Fruit fly (Drosophila melanogaster) whole organism, embryonic: Measurements from ENCODE around the gene lark.

Experiments
- CG1024 ChIP-seq: fragments of 200-800 bp; sonication (Bioruptor generic); IDR thresholded peaks from 2 replicates; pipeline ENCODE4 v1.3.6; 2022; ENCODE audit warnings: missing biosample characterization, missing genetic modification characterization
- CG10565 ChIP-seq: fragments of 200-800 bp; sonication (Bioruptor generic); optimal IDR thresholded peaks from 3 replicates; lab custom pipeline; 2016; ENCODE audit warnings: missing biosample characterization, mild to moderate bottlenecking, missing genetic modification characterization
- CG10979 ChIP-seq: fragments of 200-800 bp; sonication (Bioruptor generic); optimal IDR thresholded peaks from 2 replicates; lab custom pipeline; 2018; ENCODE audit warnings: missing biosample characterization, mild to moderate bottlenecking, missing genetic modification characterization, moderate library complexity
- CG11093 ChIP-seq: fragments of 200-800 bp; sonication (Bioruptor generic); IDR thresholded peaks from 3 replicates; pipeline ENCODE4 v1.3.6; 2022; ENCODE audit warnings: missing biosample characterization, missing genetic modification characterization
- CG11723 ChIP-seq: fragments of 200-800 bp; sonication (Bioruptor generic); optimal IDR thresholded peaks from 2 replicates; lab custom pipeline; 2017; ENCODE audit warnings: missing biosample characterization, mild to moderate bottlenecking, missing genetic modification characterization
- CG12155 ChIP-seq: fragments of 200-800 bp; sonication (Bioruptor generic); optimal IDR thresholded peaks from 3 replicates; lab custom pipeline; 2016; ENCODE audit warnings: missing biosample characterization, missing genetic modification characterization
- CG13775 ChIP-seq: fragments of 200-800 bp; sonication (Bioruptor generic); optimal IDR thresholded peaks from 3 replicates; lab custom pipeline; 2017; ENCODE audit warnings: missing biosample characterization, mild to moderate bottlenecking, missing genetic modification characterization
- CG14050 ChIP-seq: fragments of 200-800 bp; sonication (Bioruptor generic); IDR thresholded peaks from 3 replicates; pipeline ENCODE4 v1.3.6; 2022; ENCODE audit warnings: missing biosample characterization, missing genetic modification characterization
- CG15696 ChIP-seq: fragments of 200-800 bp; sonication (Bioruptor generic); optimal IDR thresholded peaks from 2 replicates; lab custom pipeline; 2019; ENCODE audit warnings: missing biosample characterization, mild to moderate bottlenecking, missing genetic modification characterization, moderate library complexity
- CG16815 ChIP-seq: fragments of 200-800 bp; sonication (Bioruptor generic); optimal IDR thresholded peaks from 3 replicates; lab custom pipeline; 2017; ENCODE audit warnings: missing biosample characterization, mild to moderate bottlenecking, missing genetic modification characterization
- CG18599 ChIP-seq: fragments of 200-800 bp; sonication (Bioruptor generic); optimal IDR thresholded peaks from 3 replicates; lab custom pipeline; 2017; ENCODE audit warnings: missing biosample characterization, missing genetic modification characterization, mild to moderate bottlenecking, moderate library complexity, missing genetic modification reagents
- CG30403 ChIP-seq: fragments of 200-800 bp; sonication (Bioruptor generic); optimal IDR thresholded peaks from 3 replicates; lab custom pipeline; 2016; ENCODE audit warnings: missing biosample characterization, missing genetic modification characterization
- CG32772 ChIP-seq: fragments of 200-800 bp; sonication (Bioruptor generic); IDR thresholded peaks from 2 replicates; pipeline ENCODE4 v1.3.6; 2022; ENCODE audit warnings: missing biosample characterization, missing genetic modification characterization
- CG33557 ChIP-seq: fragments of 200-800 bp; sonication (Bioruptor generic); optimal IDR thresholded peaks from 2 replicates; lab custom pipeline; 2019; ENCODE audit warnings: missing biosample characterization, mild to moderate bottlenecking, missing genetic modification characterization, moderate library complexity
- CG3726 ChIP-seq: fragments of 200-800 bp; sonication (Bioruptor generic); IDR thresholded peaks from 3 replicates; pipeline ENCODE4, ENCODE4 v1.3.6; 2022; ENCODE audit warnings: missing biosample characterization, missing genetic modification characterization
- CG5245 ChIP-seq: fragments of 200-800 bp; sonication (Bioruptor generic); optimal IDR thresholded peaks from 3 replicates; lab custom pipeline; 2016; ENCODE audit warnings: missing biosample characterization, missing genetic modification characterization
- CG5953 ChIP-seq: fragments of 200-800 bp; sonication (Bioruptor generic); IDR thresholded peaks from 2 replicates; pipeline ENCODE4 v1.3.6; 2022; ENCODE audit warnings: missing biosample characterization, missing genetic modification characterization
- CG6254 ChIP-seq: fragments of 200-800 bp; sonication (Bioruptor generic); optimal IDR thresholded peaks from 3 replicates; lab custom pipeline; 2017; ENCODE audit warnings: mild to moderate bottlenecking, missing biosample characterization, missing genetic modification reagents, missing genetic modification characterization
- CG7357 ChIP-seq: fragments of 200-800 bp; sonication (Bioruptor generic); IDR thresholded peaks from 3 replicates; pipeline ENCODE4 v1.3.6; 2022; ENCODE audit warnings: missing biosample characterization, missing genetic modification characterization
- CG7987 ChIP-seq: fragments of 200-800 bp; sonication (Bioruptor generic); optimal IDR thresholded peaks from 2 replicates; lab custom pipeline; 2018; ENCODE audit warnings: missing biosample characterization, mild to moderate bottlenecking, missing genetic modification characterization, moderate library complexity
- CG8281 ChIP-seq: fragments of 200-800 bp; sonication (Bioruptor generic); optimal IDR thresholded peaks from 2 replicates; lab custom pipeline; 2018; ENCODE audit warnings: missing biosample characterization, mild to moderate bottlenecking, missing genetic modification characterization, moderate library complexity
- D ChIP-seq, 2 experiments: fragments of 200-800 bp in 1 of 2; fragments of >200 bp in 1 of 2; sonication (Bioruptor generic) in 1 of 2; optimal IDR thresholded peaks; 2 replicates in 1 of 2; 3 replicates in 1 of 2; lab custom pipeline; 2017; ENCODE audit warnings: mild to moderate bottlenecking in 1 of 2, missing biosample characterization in 1 of 2, missing genetic modification characterization in 1 of 2, missing genetic modification reagents in 1 of 2
- Drgx ChIP-seq: fragments of 200-800 bp; sonication (Bioruptor generic); IDR thresholded peaks from 2 replicates; pipeline ENCODE4 v1.3.6; 2022; ENCODE audit warnings: missing biosample characterization, missing genetic modification characterization
- Eip74EF ChIP-seq, 2 experiments: fragments of 200-800 bp in 1 of 2; fragments of >200 bp in 1 of 2; sonication (Bioruptor generic) in 1 of 2; optimal IDR thresholded peaks; 2 replicates each; lab custom pipeline; 2017 to 2019; ENCODE audit warnings: missing biosample characterization in 2 of 2, missing genetic modification characterization in 2 of 2, mild to moderate bottlenecking in 1 of 2, moderate library complexity in 1 of 2
- Fer3 ChIP-seq: fragments of 200-800 bp; sonication (Bioruptor generic); optimal IDR thresholded peaks from 2 replicates; lab custom pipeline; 2018; ENCODE audit warnings: missing biosample characterization, mild to moderate bottlenecking, missing genetic modification characterization, moderate library complexity
- H15 ChIP-seq: fragments of 200-800 bp; sonication (Bioruptor generic); IDR thresholded peaks from 3 replicates; pipeline ENCODE4 v1.3.6; 2022; ENCODE audit warnings: missing biosample characterization, missing genetic modification characterization
- HLH3B ChIP-seq: fragments of 200-800 bp; sonication (Bioruptor generic); IDR thresholded peaks from 2 replicates; pipeline ENCODE4 v1.3.6; 2022; ENCODE audit warnings: missing biosample characterization, missing genetic modification characterization
- Kr ChIP-seq: fragments of 200-800 bp; sonication (Bioruptor generic); optimal IDR thresholded peaks from 2 replicates; lab custom pipeline; 2017; ENCODE audit warnings: missing biosample characterization, mild to moderate bottlenecking, missing genetic modification characterization
- Lpt ChIP-seq: fragments of >200 bp; optimal IDR thresholded peaks from 2 replicates; lab custom pipeline; 2018; ENCODE audit warnings: missing biosample characterization, missing genetic modification characterization
- PHDP ChIP-seq: fragments of 200-800 bp; sonication (Bioruptor generic); optimal IDR thresholded peaks from 3 replicates; lab custom pipeline; 2018; ENCODE audit warnings: missing biosample characterization, mild to moderate bottlenecking, missing genetic modification characterization, moderate library complexity
- Ravus ChIP-seq: fragments of 200-800 bp; sonication (Bioruptor generic); IDR thresholded peaks from 2 replicates; pipeline ENCODE4 v1.3.6; 2022; ENCODE audit warnings: missing biosample characterization, missing genetic modification characterization
- Sox100B ChIP-seq: fragments of 200-800 bp; sonication (Bioruptor generic); optimal IDR thresholded peaks from 3 replicates; lab custom pipeline; 2018; ENCODE audit warnings: missing biosample characterization, mild to moderate bottlenecking, missing genetic modification characterization
- Spps ChIP-seq: fragments of 200-800 bp; sonication (Bioruptor generic); optimal IDR thresholded peaks from 2 replicates; lab custom pipeline; 2018; ENCODE audit warnings: missing biosample characterization, mild to moderate bottlenecking, missing genetic modification characterization
- Tbp ChIP-seq: fragments of >200 bp; optimal IDR thresholded peaks from 2 replicates; lab custom pipeline; 2018; ENCODE audit warnings: missing biosample characterization, missing genetic modification characterization
- ash1 ChIP-seq: fragments of 200-800 bp; sonication (Bioruptor generic); optimal IDR thresholded peaks from 2 replicates; lab custom pipeline; 2018; ENCODE audit warnings: missing biosample characterization, mild to moderate bottlenecking, missing genetic modification characterization
- bowl ChIP-seq: fragments of 200-800 bp; sonication (Bioruptor generic); IDR thresholded peaks from 2 replicates; pipeline ENCODE4 v1.3.6; 2022; ENCODE audit warnings: missing biosample characterization, missing genetic modification characterization
- bsh ChIP-seq, 2 experiments: fragments of 200-800 bp; sonication (Bioruptor generic); optimal IDR thresholded peaks; 2 replicates each; lab custom pipeline; 2017 to 2018; ENCODE audit warnings: mild to moderate bottlenecking in 2 of 2, missing biosample characterization in 2 of 2, missing genetic modification characterization in 2 of 2, moderate library complexity in 1 of 2
- chm ChIP-seq: fragments of 200-800 bp; sonication (Bioruptor generic); IDR thresholded peaks from 2 replicates; pipeline ENCODE4 v1.3.6; 2022; ENCODE audit warnings: missing biosample characterization, missing genetic modification characterization
- croc ChIP-seq: fragments of 200-800 bp; sonication (Bioruptor generic); conservative IDR thresholded peaks from 3 replicates; pipeline ENCODE4 v1.3.6; 2022; ENCODE audit warnings: missing biosample characterization, missing genetic modification characterization
- dati ChIP-seq: fragments of 200-800 bp; sonication (Bioruptor generic); IDR thresholded peaks from 2 replicates; pipeline ENCODE4 v1.3.6; 2022; ENCODE audit warnings: missing biosample characterization, missing genetic modification characterization
- disco-r ChIP-seq: fragments of 200-800 bp; sonication (Bioruptor generic); optimal IDR thresholded peaks from 2 replicates; lab custom pipeline; 2016; ENCODE audit warnings: missing biosample characterization, missing genetic modification characterization
- ftz-f1 ChIP-seq: fragments of 200-800 bp; sonication (Bioruptor generic); optimal IDR thresholded peaks from 2 replicates; lab custom pipeline; 2016; ENCODE audit warnings: missing biosample characterization, missing genetic modification characterization
- ind ChIP-seq: fragments of 200-800 bp; sonication (Bioruptor generic); optimal IDR thresholded peaks from 3 replicates; lab custom pipeline; 2016; ENCODE audit warnings: missing biosample characterization, missing genetic modification characterization
- lov ChIP-seq, 2 experiments: fragments of 200-800 bp in 1 of 2; fragments of >200 bp in 1 of 2; sonication (Bioruptor generic) in 1 of 2; IDR thresholded peaks in 1 of 2; optimal IDR thresholded peaks in 1 of 2; 2 replicates in 1 of 2; 3 replicates in 1 of 2; pipeline versions ENCODE4 v1.3.6 to Lab custom; 2017 to 2022; ENCODE audit warnings: missing biosample characterization in 1 of 2, missing genetic modification characterization in 1 of 2
- sna ChIP-seq: fragments of 200-800 bp; sonication (Bioruptor generic); IDR thresholded peaks from 2 replicates; pipeline ENCODE4 v1.3.6; 2022; ENCODE audit warnings: missing biosample characterization, missing genetic modification characterization; ENCODE audit not compliant: partially characterized antibody
- stc ChIP-seq: fragments of 200-800 bp; sonication (Bioruptor generic); IDR thresholded peaks from 2 replicates; pipeline ENCODE4 v1.3.6; 2022; ENCODE audit warnings: missing biosample characterization, missing genetic modification characterization
- stwl ChIP-seq: fragments of 200-800 bp; sonication (Bioruptor generic); optimal IDR thresholded peaks from 3 replicates; lab custom pipeline; 2018; ENCODE audit warnings: missing biosample characterization, mild to moderate bottlenecking, missing genetic modification characterization, moderate library complexity
- vfl ChIP-seq: fragments of 200-800 bp; sonication (Bioruptor generic); optimal IDR thresholded peaks from 2 replicates; lab custom pipeline; 2016; ENCODE audit warnings: missing biosample characterization, missing genetic modification characterization
- zfh2 ChIP-seq: fragments of 200-800 bp; sonication (Bioruptor generic); optimal IDR thresholded peaks from 2 replicates; lab custom pipeline; 2016; ENCODE audit warnings: missing biosample characterization, missing genetic modification characterization

lark gene

DNA sequence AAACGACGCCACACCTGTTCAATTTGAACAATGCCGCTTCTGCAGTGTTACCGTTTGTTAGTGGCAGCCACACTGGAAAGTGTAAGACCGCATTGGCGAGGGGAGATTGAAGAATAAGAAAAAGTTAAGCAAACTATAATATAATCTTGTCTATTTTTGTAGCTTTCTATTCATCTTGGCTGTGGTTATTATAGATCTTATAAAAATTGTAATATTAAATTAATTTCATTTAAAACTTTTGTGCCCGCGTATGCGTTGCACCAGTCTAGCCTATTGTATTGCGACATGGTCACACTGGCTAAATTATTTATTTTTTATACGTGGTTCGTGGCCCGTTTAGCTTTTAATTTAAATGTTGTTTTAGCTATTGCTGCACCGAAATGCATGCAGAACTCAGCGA is 15.7 kb upstream of the lark start, which contains the start of the genes RhoGEF4 and Rint1 (continued):
- TF ChIP-seq CG12155 (GFP tag; lab: Kevin White, UChicago) (peak; percentile 73), stwl (peak; percentile 89), disco-r (GFP tag; lab: Kevin White, UChicago) (no peak), ftz-f1 (GFP tag; lab: Kevin White, UChicago) (no peak), croc (GFP tag; lab: Robert Waterston, UW) (peak; percentile 47; the same call in 1 of the 3 replicates), CG13775 (GFP tag; lab: Kevin White, UChicago) (peak; percentile 79), CG11093 (GFP tag; lab: Robert Waterston, UW) (peak; percentile 76; the same call in 2 of the 3 replicates), Kr (GFP tag; lab: Kevin White, UChicago) (no peak), vfl (GFP tag; lab: Kevin White, UChicago) (peak; percentile 67), CG30403 (GFP tag; lab: Kevin White, UChicago) (peak; percentile 86), CG7987 (GFP tag; lab: Kevin White, UChicago) (peak; percentile 13), CG5953 (GFP tag; lab: Robert Waterston, UW) (0 out of 2 replicates have a peak, but pooled peaks have one; percentile 7), CG5245 (GFP tag; lab: Kevin White, UChicago) (no peak), ind (GFP tag; lab: Kevin White, UChicago) (peak; percentile 68), CG14050 (peak; percentile 39; the same call in 2 of the 3 replicates), Ravus (GFP tag; lab: Robert Waterston, UW) (no peak), zfh2 (GFP tag; lab: Kevin White, UChicago) (peak; percentile 53), bowl (GFP tag; lab: Robert Waterston, UW) (no peak), Drgx (no peak), PHDP (peak; percentile 64), CG8281 (tag; lab: Kevin White, UChicago) (no peak), CG6254 (GFP tag; lab: Kevin White, UChicago) (peak; percentile 22), CG16815 (GFP tag; lab: Kevin White, UChicago) (peak; percentile 64), Eip74EF (GFP tag; optimal IDR thresholded peaks at IDR 0.05; lab: Kevin White, UChicago) (no peak), CG1024 (GFP tag; lab: Robert Waterston, UW) (peak; percentile 55), CG10979 (tag; lab: Kevin White, UChicago) (peak; percentile 51), H15 (GFP tag; lab: Robert Waterston, UW) (peak; percentile 49; the same call in 1 of the 3 replicates), dati (GFP tag; lab: Robert Waterston, UW) (no peak), CG32772 (GFP tag; lab: Robert Waterston, UW) (peak; percentile 73), D (optimal IDR thresholded peaks at IDR 0.05; lab: Kevin White, UChicago) (no peak), D (GFP tag; optimal IDR thresholded peaks at IDR 0.05; lab: Kevin White, UChicago) (peak; percentile 41), Spps (no peak), CG7357 (GFP tag; lab: Robert Waterston, UW) (peak; percentile 50; the same call in 1 of the 3 replicates), CG33557 (peak; percentile 46), CG11723 (GFP tag; lab: Kevin White, UChicago) (no peak), lov (optimal IDR thresholded peaks at IDR 0.05; lab: Kevin White, UChicago) (no peak), lov (GFP tag; IDR thresholded peaks at IDR 0.05; lab: Robert Waterston, UW) (peak; percentile 39; the same call in 1 of the 3 replicates), ash1 (no peak), stc (GFP tag; lab: Robert Waterston, UW) (0 out of 2 replicates have a peak, but pooled peaks have one; percentile 27), Lpt (GFP tag; lab: Kevin White, UChicago) (no peak), Tbp (GFP tag; lab: Kevin White, UChicago) (no peak), CG15696 (tag; lab: Kevin White, UChicago) (peak; percentile 60), Fer3 (peak; percentile 41), bsh (GFP tag; optimal IDR thresholded peaks at IDR 0.05; lab: Kevin White, UChicago) (peak in 1 of 2 experiments; percentile 72), Sox100B (GFP tag; lab: Kevin White, UChicago) (no peak), CG18599 (GFP tag; lab: Kevin White, UChicago) (peak; percentile 67), chm (no peak), CG3726 (GFP tag; lab: Robert Waterston, UW) (no peak), HLH3B (GFP tag; lab: Robert Waterston, UW) (peak; percentile 52; the same call in 1 of the 2 replicates), sna (no peak), CG10565 (GFP tag; lab: Kevin White, UChicago) (no peak)
